Worm (Caenorhabditis elegans): Measurements from ENCODE around the gene nhr-22.

Gene nhr-22

DNA sequence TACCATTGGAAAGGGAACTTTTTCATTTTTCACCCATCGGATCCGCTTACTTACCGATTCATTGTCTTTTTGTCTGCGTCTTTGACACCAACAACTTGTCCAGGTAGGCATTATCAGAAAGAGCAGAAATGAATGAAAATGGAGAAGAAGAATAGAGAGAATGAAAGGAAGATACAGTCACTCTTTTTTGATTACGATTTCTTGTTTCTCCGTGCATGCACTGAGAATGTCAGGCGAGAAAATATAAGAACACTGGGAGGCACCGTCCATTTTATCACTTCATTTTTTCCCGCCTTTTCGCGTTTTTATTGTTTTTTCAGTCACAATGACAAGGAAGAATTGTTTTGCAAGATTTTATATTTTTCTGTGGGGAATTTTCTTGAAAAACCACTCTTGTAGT lies 19.7 kb upstream of the nhr-22 start:
- TF ChIP-seq C04F5.9 (tag; optimal IDR thresholded peaks at IDR 0.05) (no peak), xbp-1 (tag; optimal IDR thresholded peaks at IDR 0.05) (no peak), lin-14 (GFP tag; optimal IDR thresholded peaks at IDR 0.05) (no peak), elt-2 (tag; optimal IDR thresholded peaks at IDR 0.05) (peak; percentile 43), snpc-4 (tag; optimal IDR thresholded peaks at IDR 0.05) (no peak)

DNA sequence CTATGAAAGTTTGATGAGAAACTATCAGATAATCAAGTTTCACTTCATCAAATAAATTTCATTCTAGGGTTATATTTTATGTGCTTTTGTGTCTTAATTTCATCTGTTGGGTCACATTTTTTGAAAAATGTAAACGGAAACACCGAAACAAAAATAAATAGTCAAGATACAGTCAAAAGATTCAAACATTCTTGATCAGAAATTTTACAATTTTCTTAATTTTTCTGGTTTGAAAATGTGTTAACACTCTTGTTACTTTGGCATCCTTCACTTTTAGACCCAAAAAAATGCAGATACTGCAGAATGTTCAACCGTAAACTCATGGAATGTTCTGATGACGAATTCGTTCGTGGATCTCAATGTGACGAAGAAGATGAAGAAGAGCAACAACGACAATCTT lies 5.1 kb upstream of the nhr-22 start, which contains the start of gene aptf-1:
Gene aptf-1 (plus strand): TSS at position 301 of the 400 bp plus-strand sequence.
- TF ChIP-seq efl-3 (GFP tag; optimal IDR thresholded peaks at IDR 0.05) (no peak), lin-13 (GFP tag; optimal IDR thresholded peaks at IDR 0.05) (no peak), alr-1 (tag; optimal IDR thresholded peaks at IDR 0.05; ENCODE audit: borderline replicate concordance) (no peak), fkh-10 (GFP tag; optimal IDR thresholded peaks at IDR 0.05) (no peak), jun-1 (tag; optimal IDR thresholded peaks at IDR 0.05) (no peak)

ce11 chrII:6453341-6453806 lies 3.8 kb upstream of the nhr-22 start, which contains the start of gene atg-16.2:
Gene atg-16.2 (minus strand): TSS chrII:6453391.
- TF ChIP-seq lsy-2 (tag; optimal IDR thresholded peaks at IDR 0.05) (peak; percentile 68 to 80), rnt-1 (tag; optimal IDR thresholded peaks at IDR 0.05) (peak; percentile 59), ceh-82 (tag; optimal IDR thresholded peaks at IDR 0.05) (peak in 1 of 3 experiments; percentile 25), mep-1 (tag; optimal IDR thresholded peaks at IDR 0.05) (peak; percentile 85), zag-1 (tag; optimal IDR thresholded peaks at IDR 0.05) (no peak), tbx-2 (tag; optimal IDR thresholded peaks at IDR 0.05) (no peak), ceh-90 (tag; optimal IDR thresholded peaks at IDR 0.05) (no peak), nhr-84 (tag; optimal IDR thresholded peaks at IDR 0.05) (no peak), swsn-7 (tag; optimal IDR thresholded peaks at IDR 0.05) (peak; percentile 55), elt-2 (tag; optimal IDR thresholded peaks at IDR 0.05) (peak; percentile 0), snu-23 (GFP tag; optimal IDR thresholded peaks at IDR 0.05) (peak; percentile 66), tlp-1 (tag; optimal IDR thresholded peaks at IDR 0.05) (no peak), Y116A8C.19 (tag; optimal IDR thresholded peaks at IDR 0.05; ENCODE audit: borderline replicate concordance) (no peak), nhr-19 (GFP tag; conservative IDR thresholded peaks at IDR 0.05) (peak; percentile 35; the same call in 1 of the 2 replicates), skn-1 (tag; optimal IDR thresholded peaks at IDR 0.05) (peak; percentile 41), blmp-1 (tag; optimal IDR thresholded peaks at IDR 0.05) (peak; percentile 70), fkh-4 (tag; optimal IDR thresholded peaks at IDR 0.05; ENCODE audit: borderline replicate concordance) (no peak), mef-2 (tag; optimal IDR thresholded peaks at IDR 0.05) (no peak), hpl-2 (GFP tag; optimal IDR thresholded peaks at IDR 0.05) (no peak), C34B4.2 (tag; optimal IDR thresholded peaks at IDR 0.05) (no peak), nhr-90 (tag; optimal IDR thresholded peaks at IDR 0.05; ENCODE audit: poor library complexity) (no peak), nhr-237 (tag; optimal IDR thresholded peaks at IDR 0.05) (no peak), ztf-4 (tag; optimal IDR thresholded peaks at IDR 0.05) (peak; percentile 19), nhr-47 (tag; optimal IDR thresholded peaks at IDR 0.05) (peak; percentile 10), vab-15 (tag; optimal IDR thresholded peaks at IDR 0.05) (no peak), fkh-10 (GFP tag; optimal IDR thresholded peaks at IDR 0.05) (no peak), ztf-11 (tag; optimal IDR thresholded peaks at IDR 0.05) (peak in 1 of 2 experiments; percentile 23), ceh-88 (GFP tag; IDR thresholded peaks at IDR 0.05) (no peak), aly-2 (tag; optimal IDR thresholded peaks at IDR 0.05) (no peak), pqm-1 (tag; optimal IDR thresholded peaks at IDR 0.05) (no peak), nhr-77 (tag; optimal IDR thresholded peaks at IDR 0.05) (no peak), nhr-20 (tag; optimal IDR thresholded peaks at IDR 0.05) (peak; percentile 62), fkh-8 (tag; optimal IDR thresholded peaks at IDR 0.05) (no peak), sox-4 (tag; optimal IDR thresholded peaks at IDR 0.05) (no peak), pax-3 (tag; optimal IDR thresholded peaks at IDR 0.05) (no peak), aha-1 (tag; optimal IDR thresholded peaks at IDR 0.05) (no peak), mab-9 (GFP tag; IDR thresholded peaks at IDR 0.05) (no peak), lin-35 (GFP tag; optimal IDR thresholded peaks at IDR 0.05) (peak; percentile 60 to 77), fos-1 (tag; optimal IDR thresholded peaks at IDR 0.05) (no peak), dpl-1 (GFP tag; optimal IDR thresholded peaks at IDR 0.05) (peak; percentile 40 to 76 (median 61)), unc-30 (tag; optimal IDR thresholded peaks at IDR 0.05) (no peak), C04F5.9 (tag; optimal IDR thresholded peaks at IDR 0.05) (no peak), ets-5 (GFP tag; IDR thresholded peaks at IDR 0.05) (no peak)

All from whole organism, L1 larva.